Worm (Caenorhabditis elegans): ENCODE data around the gene chin-1.

- TF ChIP-seq ref-1 (GFP tag; conservative IDR thresholded peaks at IDR 0.05) (no peak), ztf-29 (GFP tag; IDR thresholded peaks at IDR 0.05) (no peak), flt-1 (GFP tag; IDR thresholded peaks at IDR 0.05) (no peak), tab-1 (GFP tag; IDR thresholded peaks at IDR 0.05) (no peak), cog-1 (tag; optimal IDR thresholded peaks at IDR 0.05) (no peak)
Observed at ce11 chrIII:1002510-1002909, 34.5 kb downstream of the chin-1 start, which contains the start of gene clec-150.

All from whole organism, midembryonic.